Worm (Caenorhabditis elegans) whole organism, L2 larva: ENCODE measurements around the gene F14F7.5.
A peak's percentile ranks its signal among the peaks of the same experiment; 100 is the strongest.

Experiments
- C34F6.9 ChIP-seq: fragments of 150-350 bp; optimal IDR thresholded peaks from 2 replicates; lab custom pipeline; 2014; ENCODE audit warnings: missing biosample characterization, missing genetic modification characterization
- F13H6.1 ChIP-seq: sonication (generic microtip); optimal IDR thresholded peaks from 2 replicates; lab custom pipeline; 2016; ENCODE audit warnings: missing genetic modification characterization, missing compliant biosample characterization
- R02D3.7 ChIP-seq: fragments of 150-350 bp; optimal IDR thresholded peaks from 2 replicates; lab custom pipeline; 2014; ENCODE audit warnings: missing biosample characterization, missing genetic modification characterization
- Y55F3AM.14 ChIP-seq: fragments of 200-800 bp; sonication (Bioruptor generic); optimal IDR thresholded peaks from 2 replicates; lab custom pipeline; 2018; ENCODE audit warnings: mild to moderate bottlenecking, missing genetic modification characterization, missing compliant biosample characterization
- ZK546.5 ChIP-seq: sonication (generic microtip); optimal IDR thresholded peaks from 2 replicates; lab custom pipeline; 2017; ENCODE audit warnings: missing biosample characterization, missing genetic modification characterization
- alr-1 ChIP-seq: fragments of 150-350 bp; optimal IDR thresholded peaks from 2 replicates; lab custom pipeline; 2014; ENCODE audit warnings: missing biosample characterization, missing genetic modification characterization
- ama-1 ChIP-seq: fragments of 150-350 bp; optimal IDR thresholded peaks from 2 replicates; lab custom pipeline; 2018; ENCODE audit warnings: inconsistent platforms
- blmp-1 ChIP-seq: sonication (generic microtip); optimal IDR thresholded peaks from 2 replicates; lab custom pipeline; 2017; ENCODE audit warnings: missing genetic modification characterization, mild to moderate bottlenecking, missing compliant biosample characterization, antibody characterized with exemption, moderate library complexity; ENCODE audit not compliant: insufficient read depth
- ceh-16 ChIP-seq: fragments of 150-350 bp; optimal IDR thresholded peaks from 2 replicates; lab custom pipeline; 2014; ENCODE audit warnings: missing biosample characterization, missing genetic modification characterization
- ceh-82 ChIP-seq: fragments of 150-350 bp; optimal IDR thresholded peaks from 2 replicates; lab custom pipeline; 2014; ENCODE audit warnings: missing biosample characterization, missing genetic modification characterization
- crh-2 ChIP-seq: sonication (generic microtip); optimal IDR thresholded peaks from 2 replicates; lab custom pipeline; 2017; ENCODE audit warnings: missing biosample characterization, missing genetic modification characterization
- dmd-4 ChIP-seq: sonication (generic microtip); optimal IDR thresholded peaks from 2 replicates; lab custom pipeline; 2017; ENCODE audit warnings: missing biosample characterization, missing genetic modification characterization
- egl-27 ChIP-seq: sonication (generic microtip); optimal IDR thresholded peaks from 3 replicates; lab custom pipeline; 2017; ENCODE audit warnings: missing biosample characterization, missing genetic modification reagents, missing genetic modification characterization
- elt-1 ChIP-seq: fragments of 150-350 bp; optimal IDR thresholded peaks from 2 replicates; lab custom pipeline; 2014; ENCODE audit warnings: missing biosample characterization, missing genetic modification characterization
- elt-3 ChIP-seq: sonication (generic microtip); optimal IDR thresholded peaks from 2 replicates; lab custom pipeline; 2017; ENCODE audit warnings: missing biosample characterization, missing genetic modification characterization
- fos-1 ChIP-seq: fragments of 150-350 bp; optimal IDR thresholded peaks from 2 replicates; lab custom pipeline; 2014; ENCODE audit warnings: missing biosample characterization, missing genetic modification characterization
- gmeb-1 ChIP-seq: fragments of 150-350 bp; optimal IDR thresholded peaks from 2 replicates; lab custom pipeline; 2014; ENCODE audit warnings: missing biosample characterization, missing genetic modification characterization
- lin-13 ChIP-seq: fragments of 150-350 bp; optimal IDR thresholded peaks from 2 replicates; lab custom pipeline; 2014; ENCODE audit warnings: missing biosample characterization, missing genetic modification reagents, missing genetic modification characterization
- lin-39 ChIP-seq: fragments of 150-350 bp; optimal IDR thresholded peaks from 2 replicates; lab custom pipeline; 2014; ENCODE audit warnings: missing biosample characterization, missing genetic modification reagents, missing genetic modification characterization
- lsy-2 ChIP-seq, 2 experiments: fragments of 150-350 bp in 1 of 2; sonication (generic microtip) in 1 of 2; optimal IDR thresholded peaks; 2 replicates each; lab custom pipeline; 2014 to 2017; ENCODE audit warnings: missing biosample characterization in 2 of 2, missing genetic modification characterization in 2 of 2
- mab-5 ChIP-seq: fragments of 150-350 bp; optimal IDR thresholded peaks from 2 replicates; lab custom pipeline; 2014; ENCODE audit warnings: missing biosample characterization, missing genetic modification characterization
- mbf-1 ChIP-seq: sonication (generic microtip); optimal IDR thresholded peaks from 2 replicates; lab custom pipeline; 2017; ENCODE audit warnings: missing biosample characterization, missing genetic modification characterization
- mdl-1 ChIP-seq, 2 experiments: fragments of 150-350 bp in 1 of 2; sonication (generic microtip) in 1 of 2; optimal IDR thresholded peaks; 2 replicates each; lab custom pipeline; 2017; ENCODE audit warnings: missing biosample characterization in 2 of 2, missing genetic modification characterization in 2 of 2
- nhr-10 ChIP-seq: sonication (generic microtip); optimal IDR thresholded peaks from 2 replicates; lab custom pipeline; 2017; ENCODE audit warnings: missing biosample characterization, missing genetic modification characterization
- nhr-11 ChIP-seq: fragments of 150-350 bp; optimal IDR thresholded peaks from 2 replicates; lab custom pipeline; 2014; ENCODE audit warnings: missing biosample characterization, missing genetic modification characterization
- nhr-12 ChIP-seq: fragments of 150-350 bp; optimal IDR thresholded peaks from 2 replicates; lab custom pipeline; 2014; ENCODE audit warnings: missing biosample characterization, missing genetic modification characterization
- nhr-129 ChIP-seq: fragments of 150-350 bp; optimal IDR thresholded peaks from 2 replicates; lab custom pipeline; 2014; ENCODE audit warnings: missing biosample characterization, missing genetic modification characterization
- nhr-21 ChIP-seq: fragments of 150-350 bp; optimal IDR thresholded peaks from 2 replicates; lab custom pipeline; 2014; ENCODE audit warnings: missing biosample characterization, missing genetic modification characterization
- nhr-23 ChIP-seq: fragments of 150-350 bp; optimal IDR thresholded peaks from 2 replicates; lab custom pipeline; 2014; ENCODE audit warnings: missing biosample characterization, missing genetic modification reagents, missing genetic modification characterization
- nhr-237 ChIP-seq: fragments of 150-350 bp; optimal IDR thresholded peaks from 2 replicates; lab custom pipeline; 2014; ENCODE audit warnings: missing biosample characterization, missing genetic modification characterization
- nhr-25 ChIP-seq: fragments of 150-350 bp; sonication (generic microtip); optimal IDR thresholded peaks from 3 replicates; lab custom pipeline; 2014; ENCODE audit warnings: missing biosample characterization, missing genetic modification characterization
- nhr-6 ChIP-seq: fragments of 150-350 bp; optimal IDR thresholded peaks from 2 replicates; lab custom pipeline; 2014; ENCODE audit warnings: missing biosample characterization, missing genetic modification characterization
- nhr-77 ChIP-seq: fragments of 150-350 bp; optimal IDR thresholded peaks from 2 replicates; lab custom pipeline; 2014; ENCODE audit warnings: missing biosample characterization, missing genetic modification characterization
- peb-1 ChIP-seq: fragments of 150-350 bp; optimal IDR thresholded peaks from 2 replicates; lab custom pipeline; 2014; ENCODE audit warnings: missing biosample characterization, missing genetic modification characterization
- sem-4 ChIP-seq: fragments of 150-350 bp; optimal IDR thresholded peaks from 2 replicates; lab custom pipeline; 2014; ENCODE audit warnings: missing biosample characterization, missing genetic modification reagents, missing genetic modification characterization
- skn-1 ChIP-seq: sonication (generic microtip); optimal IDR thresholded peaks from 2 replicates; lab custom pipeline; 2017; ENCODE audit warnings: missing biosample characterization, missing genetic modification characterization
- sma-3 ChIP-seq: sonication (generic microtip); optimal IDR thresholded peaks from 2 replicates; lab custom pipeline; 2016; ENCODE audit warnings: missing genetic modification reagents, missing genetic modification characterization, missing compliant biosample characterization
- sma-9 ChIP-seq, 2 experiments: fragments of 150-350 bp in 1 of 2; sonication (generic microtip) in 1 of 2; optimal IDR thresholded peaks; 2 replicates each; lab custom pipeline; 2014 to 2016; ENCODE audit warnings: missing genetic modification characterization in 2 of 2, mild to moderate bottlenecking in 1 of 2, missing biosample characterization in 1 of 2, missing compliant biosample characterization in 1 of 2, missing genetic modification reagents in 1 of 2, moderate library complexity in 1 of 2
- snpc-4 ChIP-seq: fragments of 150-350 bp; optimal IDR thresholded peaks from 2 replicates; lab custom pipeline; 2014; ENCODE audit warnings: missing biosample characterization, missing genetic modification characterization
- unc-39 ChIP-seq: fragments of 150-350 bp; optimal IDR thresholded peaks from 2 replicates; lab custom pipeline; 2014; ENCODE audit warnings: missing biosample characterization, missing genetic modification characterization
- unc-55 ChIP-seq: fragments of 150-350 bp; sonication (generic microtip); optimal IDR thresholded peaks from 3 replicates; lab custom pipeline; 2014; ENCODE audit warnings: missing biosample characterization, missing genetic modification reagents, missing genetic modification characterization
- unc-62 ChIP-seq: fragments of 150-350 bp; optimal IDR thresholded peaks from 2 replicates; lab custom pipeline; 2014; ENCODE audit warnings: missing biosample characterization, missing genetic modification reagents, missing genetic modification characterization
- zag-1 ChIP-seq: fragments of 150-350 bp; optimal IDR thresholded peaks from 2 replicates; lab custom pipeline; 2014; ENCODE audit warnings: missing biosample characterization, missing genetic modification characterization
- ztf-1 ChIP-seq: fragments of 200-800 bp; sonication (Bioruptor generic); conservative IDR thresholded peaks from 2 replicates; pipeline ENCODE4 v1.3.6; 2022; ENCODE audit warnings: missing genetic modification characterization, missing compliant biosample characterization
- ztf-11 ChIP-seq: sonication (generic microtip); optimal IDR thresholded peaks from 2 replicates; lab custom pipeline; 2017; ENCODE audit warnings: missing biosample characterization, missing genetic modification characterization
- ztf-4 ChIP-seq: fragments of 150-350 bp; optimal IDR thresholded peaks from 2 replicates; lab custom pipeline; 2014; ENCODE audit warnings: missing biosample characterization, missing genetic modification characterization

The F14F7.5 gene

ce11 chrIII:13061136-13061535, 29.3 kb downstream of the F14F7.5 start (continued):
- TF ChIP-seq peb-1 (tag; lab: Kevin White, UChicago) = no peak
- TF ChIP-seq ceh-82 (tag; lab: Kevin White, UChicago) = peak; percentile 35
- peak; percentile 81 for TF ChIP-seq snpc-4 (tag; lab: Kevin White, UChicago)
- no peak for TF ChIP-seq dmd-4 (tag; lab: Kevin White, UChicago)
- TF ChIP-seq nhr-12 = no peak

ce11 chrIII:13061734-13062133, 29.9 kb downstream of the F14F7.5 start:
- TF ChIP-seq alr-1 (tag; lab: Kevin White, UChicago) (no peak), sma-3 (no peak), C34F6.9 (tag; lab: Kevin White, UChicago) (no peak), nhr-12 (no peak), mbf-1 (no peak), nhr-11 (tag; lab: Kevin White, UChicago) (no peak), nhr-23 (no peak), nhr-237 (tag; lab: Kevin White, UChicago) (no peak), elt-1 (tag; lab: Kevin White, UChicago) (no peak), mdl-1 (tag; optimal IDR thresholded peaks at IDR 0.05; lab: Kevin White, UChicago) (no peak), Y55F3AM.14 (GFP tag; lab: Kevin White, UChicago) (no peak), lsy-2 (tag; optimal IDR thresholded peaks at IDR 0.05; lab: Kevin White, UChicago) (no peak), ztf-11 (tag; lab: Kevin White, UChicago) (no peak), nhr-10 (tag; lab: Kevin White, UChicago) (no peak), elt-3 (no peak)
- TF ChIP-seq, all 48 proteins: peak for 0

ce11 chrIII:13062414-13062965, 30.7 kb downstream of the F14F7.5 start:
- no peak for TF ChIP-seq dmd-4 (tag; lab: Kevin White, UChicago)
- TF ChIP-seq ceh-82 (tag; lab: Kevin White, UChicago) = peak; percentile 61
- no peak for TF ChIP-seq nhr-12
- no peak for TF ChIP-seq mbf-1
- TF ChIP-seq mdl-1 (tag; optimal IDR thresholded peaks at IDR 0.05; lab: Kevin White, UChicago) = peak; percentile 85 to 89
- TF ChIP-seq ztf-1 = no peak
- peak; percentile 40 for TF ChIP-seq lin-39 (tag; lab: Kevin White, UChicago)
- TF ChIP-seq nhr-77 (tag; lab: Kevin White, UChicago) = no peak
- no peak for TF ChIP-seq ztf-11 (tag; lab: Kevin White, UChicago)
- TF ChIP-seq crh-2 = peak; percentile 96
- peak; percentile 99 for TF ChIP-seq sem-4 (tag; lab: Kevin White, UChicago)
- peak; percentile 90 for TF ChIP-seq ztf-4 (tag; lab: Kevin White, UChicago)
- TF ChIP-seq nhr-21 = peak; percentile 84
- TF ChIP-seq blmp-1 (tag; lab: Kevin White, UChicago) = peak; percentile 38
- no peak for TF ChIP-seq nhr-11 (tag; lab: Kevin White, UChicago)
- TF ChIP-seq unc-62 (GFP tag; lab: Kevin White, UChicago) = peak; percentile 67
- TF ChIP-seq gmeb-1 (tag; lab: Kevin White, UChicago) = peak; percentile 73
- TF ChIP-seq F13H6.1 (tag; lab: Kevin White, UChicago) = peak; percentile 98
- TF ChIP-seq peb-1 (tag; lab: Kevin White, UChicago) = peak; percentile 53
- no peak for TF ChIP-seq nhr-23
- TF ChIP-seq sma-3 = peak; percentile 88
- TF ChIP-seq fos-1 = peak; percentile 91
- TF ChIP-seq ceh-16 = peak; percentile 98
- peak; percentile 77 to 91 for TF ChIP-seq lsy-2 (tag; optimal IDR thresholded peaks at IDR 0.05; lab: Kevin White, UChicago)
- no peak for TF ChIP-seq ama-1
- TF ChIP-seq zag-1 (tag; lab: Kevin White, UChicago) = peak; percentile 97
- no peak for TF ChIP-seq elt-3
- TF ChIP-seq ZK546.5 (tag; lab: Kevin White, UChicago) = peak; percentile 11
- TF ChIP-seq elt-1 (tag; lab: Kevin White, UChicago) = no peak
- TF ChIP-seq nhr-25 (tag; lab: Kevin White, UChicago) = peak; percentile 89
- peak; percentile 98 for TF ChIP-seq nhr-129 (tag; lab: Kevin White, UChicago)
- TF ChIP-seq alr-1 (tag; lab: Kevin White, UChicago) = no peak
- no peak for TF ChIP-seq nhr-10 (tag; lab: Kevin White, UChicago)
- peak; percentile 89 for TF ChIP-seq sma-9 (GFP tag; optimal IDR thresholded peaks at IDR 0.05; lab: Kevin White, UChicago)
- TF ChIP-seq sma-9 (tag; optimal IDR thresholded peaks at IDR 0.05; lab: Kevin White, UChicago) = no peak
- TF ChIP-seq unc-39 (tag; lab: Kevin White, UChicago) = peak; percentile 75
- peak; percentile 87 for TF ChIP-seq Y55F3AM.14 (GFP tag; lab: Kevin White, UChicago)
- TF ChIP-seq mab-5 = peak; percentile 90
- peak; percentile 92 for TF ChIP-seq nhr-6
- TF ChIP-seq lin-13 (GFP tag; lab: Kevin White, UChicago) = peak; percentile 92
- peak; percentile 76 for TF ChIP-seq unc-55 (GFP tag; lab: Kevin White, UChicago)
- TF ChIP-seq nhr-237 (tag; lab: Kevin White, UChicago) = peak; percentile 4
- TF ChIP-seq snpc-4 (tag; lab: Kevin White, UChicago) = peak; percentile 88
- TF ChIP-seq skn-1 = no peak
- TF ChIP-seq egl-27 (tag; lab: Kevin White, UChicago) = peak; percentile 91
- TF ChIP-seq R02D3.7 = peak; percentile 17
- TF ChIP-seq C34F6.9 (tag; lab: Kevin White, UChicago) = peak; percentile 96
